Fruit fly (Drosophila melanogaster) whole organism, adult: ENCODE measurements around the gene Ugt36A1.

Experiments used
- CG11617 ChIP-seq: fragments of 200-800 bp; sonication (Bioruptor generic); optimal IDR thresholded peaks from 2 replicates; lab custom pipeline; 2017; ENCODE audit warnings: mild to moderate bottlenecking, missing biosample characterization, missing genetic modification reagents, missing genetic modification characterization
- CG12768 ChIP-seq: fragments of 200-800 bp; sonication (Bioruptor generic); optimal IDR thresholded peaks from 2 replicates; lab custom pipeline; 2017; ENCODE audit warnings: missing biosample characterization, missing genetic modification characterization, mild to moderate bottlenecking, moderate library complexity, missing genetic modification reagents
- CG14711 ChIP-seq: fragments of 200-800 bp; sonication (Bioruptor generic); optimal IDR thresholded peaks from 2 replicates; lab custom pipeline; 2018; ENCODE audit warnings: missing biosample characterization, mild to moderate bottlenecking, missing genetic modification characterization, moderate library complexity
- CG1620 ChIP-seq: fragments of 200-800 bp; sonication (Bioruptor generic); optimal IDR thresholded peaks from 2 replicates; lab custom pipeline; 2016; ENCODE audit warnings: missing biosample characterization, missing genetic modification characterization
- CG33017 ChIP-seq: fragments of 200-800 bp; sonication (Bioruptor generic); optimal IDR thresholded peaks from 2 replicates; lab custom pipeline; 2018; ENCODE audit warnings: missing biosample characterization, mild to moderate bottlenecking, missing genetic modification characterization, moderate library complexity
- CG5204 ChIP-seq: fragments of 200-800 bp; sonication (Bioruptor generic); optimal IDR thresholded peaks from 2 replicates; lab custom pipeline; 2016; ENCODE audit warnings: missing biosample characterization, missing genetic modification characterization
- CG7045 ChIP-seq: fragments of 200-800 bp; sonication (Bioruptor generic); optimal IDR thresholded peaks from 2 replicates; lab custom pipeline; 2017; ENCODE audit warnings: missing biosample characterization, mild to moderate bottlenecking, missing genetic modification characterization
- CG7101 ChIP-seq: fragments of 200-800 bp; sonication (Bioruptor generic); optimal IDR thresholded peaks from 2 replicates; lab custom pipeline; 2018; ENCODE audit warnings: missing biosample characterization, mild to moderate bottlenecking, missing genetic modification characterization, moderate library complexity
- Clk ChIP-seq: fragments of 200-800 bp; sonication (Bioruptor generic); optimal IDR thresholded peaks from 2 replicates; lab custom pipeline; 2017; ENCODE audit warnings: missing biosample characterization, missing genetic modification characterization
- Crg-1 ChIP-seq: fragments of 200-800 bp; sonication (Bioruptor generic); optimal IDR thresholded peaks from 2 replicates; lab custom pipeline; 2016; ENCODE audit warnings: missing biosample characterization, missing genetic modification characterization
- Hr96 ChIP-seq: fragments of 200-800 bp; sonication (Bioruptor generic); optimal IDR thresholded peaks from 2 replicates; lab custom pipeline; 2016; ENCODE audit warnings: missing biosample characterization, missing genetic modification characterization
- Mnt ChIP-seq: fragments of 200-800 bp; sonication (Bioruptor generic); optimal IDR thresholded peaks from 2 replicates; lab custom pipeline; 2016; ENCODE audit warnings: missing biosample characterization, mild to moderate bottlenecking, missing genetic modification characterization
- bab1 ChIP-seq: fragments of 200-800 bp; sonication (Bioruptor generic); optimal IDR thresholded peaks from 3 replicates; lab custom pipeline; 2019; ENCODE audit warnings: missing biosample characterization, mild to moderate bottlenecking, missing genetic modification characterization, moderate library complexity
- cic ChIP-seq: fragments of 200-800 bp; sonication (Bioruptor generic); optimal IDR thresholded peaks from 2 replicates; lab custom pipeline; 2017; ENCODE audit warnings: missing biosample characterization, mild to moderate bottlenecking, missing genetic modification characterization, moderate library complexity
- cnc ChIP-seq, 2 experiments: fragments of >200 bp; optimal IDR thresholded peaks; 2 replicates each; lab custom pipeline; 2017
- kay ChIP-seq: fragments of 200-800 bp; sonication (Bioruptor generic); peaks from one replicate; lab custom pipeline; 2016; ENCODE audit warnings: missing biosample characterization, missing genetic modification characterization, borderline replicate concordance
- ovo ChIP-seq: fragments of 200-800 bp; sonication (Bioruptor generic); optimal IDR thresholded peaks from 2 replicates; lab custom pipeline; 2016; ENCODE audit warnings: missing biosample characterization, missing genetic modification characterization
- pad ChIP-seq: fragments of 200-800 bp; sonication (Bioruptor generic); optimal IDR thresholded peaks from 3 replicates; lab custom pipeline; 2017; ENCODE audit warnings: missing biosample characterization, missing genetic modification characterization, mild to moderate bottlenecking, moderate library complexity, missing genetic modification reagents
- tj ChIP-seq: fragments of 200-800 bp; sonication (Bioruptor generic); optimal IDR thresholded peaks from 3 replicates; lab custom pipeline; 2017; ENCODE audit warnings: missing biosample characterization, mild to moderate bottlenecking, missing genetic modification characterization, moderate library complexity
- toe ChIP-seq: fragments of 200-800 bp; sonication (Bioruptor generic); optimal IDR thresholded peaks from 2 replicates; lab custom pipeline; 2016; ENCODE audit warnings: missing biosample characterization, missing genetic modification characterization

Ugt36A1 gene

DNA sequence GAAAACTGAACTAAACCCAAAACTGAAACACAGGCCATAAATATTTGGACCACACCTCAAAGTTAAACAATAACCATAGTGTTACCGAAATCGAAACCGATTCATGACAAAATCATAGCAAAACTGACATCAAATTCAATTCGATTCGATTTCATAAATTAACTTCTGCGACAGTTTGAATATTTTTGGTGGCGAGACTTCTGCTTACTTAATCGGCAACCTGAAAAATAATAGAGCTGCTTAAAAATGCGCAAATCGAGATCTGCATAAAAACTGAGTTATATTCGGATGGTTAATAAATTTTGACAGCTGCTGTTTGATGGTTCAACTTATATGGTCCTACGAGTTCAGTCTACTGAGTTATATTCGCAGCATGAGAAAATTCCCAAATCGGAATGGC, 15.3 kb upstream of the Ugt36A1 start:
- TF ChIP-seq cnc (optimal IDR thresholded peaks at IDR 0.05; lab: Kevin White, UChicago) (no peak), CG12768 (no peak), CG5204 (GFP tag; lab: Kevin White, UChicago) (no peak), CG1620 (GFP tag; lab: Kevin White, UChicago) (no peak), Hr96 (no peak), CG11617 (GFP tag; lab: Kevin White, UChicago) (no peak), CG33017 (tag; lab: Kevin White, UChicago) (no peak), cic (GFP tag; lab: Kevin White, UChicago) (no peak), bab1 (GFP tag; lab: Kevin White, UChicago) (no peak)

DNA sequence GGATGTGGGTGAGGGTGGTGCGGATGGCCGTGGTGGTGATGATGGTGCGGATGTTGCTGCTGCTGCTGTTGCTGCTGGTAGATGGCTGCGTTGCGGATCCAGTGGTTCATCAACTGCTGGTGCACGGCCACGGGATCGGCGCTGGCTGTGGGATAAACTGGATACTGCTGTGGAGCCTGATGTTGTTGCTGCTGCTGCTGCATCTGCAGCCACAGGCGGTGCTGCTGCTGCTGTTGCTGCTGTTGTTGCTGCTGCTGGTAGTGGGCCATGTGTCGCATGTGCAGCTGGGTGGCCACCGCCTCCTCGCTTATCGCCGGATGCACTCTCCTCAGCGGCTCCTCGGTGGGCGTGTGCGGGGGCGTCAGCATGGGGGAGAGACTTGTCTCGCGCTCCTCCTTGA, 13.2 kb upstream of the Ugt36A1 start:
- TF ChIP-seq Crg-1 (GFP tag; lab: Kevin White, UChicago) (no peak), cnc (optimal IDR thresholded peaks at IDR 0.05; lab: Kevin White, UChicago) (no peak), Clk (GFP tag; lab: Kevin White, UChicago) (no peak), CG11617 (GFP tag; lab: Kevin White, UChicago) (no peak), CG7045 (GFP tag; lab: Kevin White, UChicago) (no peak), CG5204 (GFP tag; lab: Kevin White, UChicago) (no peak), CG1620 (GFP tag; lab: Kevin White, UChicago) (no peak), CG33017 (tag; lab: Kevin White, UChicago) (no peak), ovo (no peak), CG12768 (no peak), CG7101 (tag; lab: Kevin White, UChicago) (no peak), tj (no peak), kay (GFP tag; lab: Kevin White, UChicago) (no peak), Hr96 (no peak), Mnt (no peak), bab1 (GFP tag; lab: Kevin White, UChicago) (no peak), pad (GFP tag; lab: Kevin White, UChicago) (no peak), CG14711 (no peak), toe (no peak)

DNA sequence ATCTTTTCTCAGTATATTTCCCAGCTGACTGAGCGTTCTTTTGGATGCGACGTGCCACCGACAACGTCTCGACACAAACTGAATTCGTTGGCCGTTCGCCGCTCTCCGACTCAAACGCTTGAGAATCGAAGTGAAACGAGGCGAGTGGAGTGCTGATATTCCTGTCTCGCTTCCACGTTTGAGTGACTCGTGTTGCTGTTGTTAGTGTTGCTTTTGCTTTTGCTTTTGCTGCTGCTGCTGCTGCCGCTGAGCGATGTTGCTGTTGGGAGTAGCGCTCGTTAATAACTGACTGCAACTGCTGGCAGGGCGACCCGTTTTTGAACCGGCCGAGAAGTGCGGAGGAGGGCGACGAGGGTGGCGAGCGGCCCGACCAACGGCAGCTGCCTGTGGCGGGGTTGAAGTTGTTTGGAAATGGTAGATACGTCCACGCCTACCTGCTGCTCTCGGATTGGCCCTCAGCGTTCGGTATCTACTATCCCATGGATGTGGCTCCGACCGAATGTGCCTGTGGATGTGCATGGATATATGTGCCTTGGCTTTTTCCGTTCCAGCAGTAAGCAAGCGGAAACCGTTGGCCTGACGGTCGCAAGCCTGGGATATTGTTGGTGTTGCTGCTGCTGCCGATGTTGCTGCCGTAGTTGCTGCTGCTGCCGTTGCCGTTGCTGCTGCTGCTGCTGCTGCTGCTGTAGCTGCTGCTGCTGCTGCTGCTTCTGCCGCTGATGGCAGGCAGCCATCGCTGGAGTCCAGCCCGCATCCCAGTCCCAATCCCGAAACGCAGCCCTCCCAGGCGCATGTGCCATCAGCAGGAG, 12.2 kb upstream of the Ugt36A1 start, which contains the start of gene odd:
Gene odd (minus strand): TSS at position 295 of the 809 bp plus-strand sequence.
- TF ChIP-seq cnc (optimal IDR thresholded peaks at IDR 0.05; lab: Kevin White, UChicago) = no peak
- no peak for TF ChIP-seq CG7045 (GFP tag; lab: Kevin White, UChicago)
- TF ChIP-seq cic (GFP tag; lab: Kevin White, UChicago) = no peak
- TF ChIP-seq pad (GFP tag; lab: Kevin White, UChicago) = no peak
- TF ChIP-seq CG12768 = no peak
- TF ChIP-seq kay (GFP tag; lab: Kevin White, UChicago) = no peak
- no peak for TF ChIP-seq Mnt
- TF ChIP-seq Crg-1 (GFP tag; lab: Kevin White, UChicago) = no peak
- TF ChIP-seq CG11617 (GFP tag; lab: Kevin White, UChicago) = no peak
- no peak for TF ChIP-seq tj
- no peak for TF ChIP-seq Hr96
- TF ChIP-seq CG7101 (tag; lab: Kevin White, UChicago) = no peak
- no peak for TF ChIP-seq CG5204 (GFP tag; lab: Kevin White, UChicago)

DNA sequence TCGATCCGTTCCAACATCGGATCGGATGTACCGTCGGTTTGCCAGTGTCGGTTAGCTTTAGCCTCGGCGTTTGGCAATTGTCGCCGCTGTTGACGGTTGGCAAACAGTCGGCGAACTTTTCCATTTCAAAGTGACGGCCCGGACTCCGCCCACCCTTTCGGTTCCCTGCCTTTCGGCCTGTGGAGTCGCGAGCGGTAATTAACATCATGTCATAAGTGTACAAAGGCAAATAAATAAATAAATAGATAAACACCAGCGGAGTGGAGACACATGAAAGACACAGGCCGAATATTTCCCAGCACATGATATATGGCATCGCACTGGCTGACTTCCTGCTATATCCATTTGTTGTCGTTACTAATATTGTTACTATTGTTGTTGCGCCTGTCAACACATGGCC, 10.1 kb upstream of the Ugt36A1 start:
- no peak for TF ChIP-seq cic (GFP tag; lab: Kevin White, UChicago)
- TF ChIP-seq CG7101 (tag; lab: Kevin White, UChicago) = no peak
- no peak for TF ChIP-seq cnc (optimal IDR thresholded peaks at IDR 0.05; lab: Kevin White, UChicago)
- TF ChIP-seq Crg-1 (GFP tag; lab: Kevin White, UChicago) = no peak
- no peak for TF ChIP-seq kay (GFP tag; lab: Kevin White, UChicago)
- TF ChIP-seq CG1620 (GFP tag; lab: Kevin White, UChicago) = no peak

DNA sequence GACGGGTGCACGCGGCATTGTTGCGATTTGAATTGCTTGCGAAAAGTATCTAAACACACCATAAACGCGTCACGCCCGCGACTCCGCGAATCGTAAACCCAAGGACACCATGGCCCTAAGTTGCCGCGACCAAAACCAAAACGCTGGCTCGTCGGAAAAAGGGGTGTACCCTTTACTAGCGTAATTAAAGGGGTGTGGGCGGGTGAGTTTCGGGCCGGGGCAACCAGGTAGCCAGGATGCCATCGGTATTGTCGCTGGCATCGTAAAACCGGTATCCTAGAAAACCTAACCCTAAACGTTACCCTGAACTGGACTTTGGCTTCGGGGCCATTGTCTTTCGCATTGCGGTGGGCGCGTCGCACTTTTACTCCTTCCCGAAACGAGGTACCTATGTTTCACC, 8.3 kb upstream of the Ugt36A1 start:
- TF ChIP-seq toe (no peak), tj (no peak), bab1 (GFP tag; lab: Kevin White, UChicago) (no peak), CG1620 (GFP tag; lab: Kevin White, UChicago) (no peak), Mnt (no peak), cnc (optimal IDR thresholded peaks at IDR 0.05; lab: Kevin White, UChicago) (no peak), CG7045 (GFP tag; lab: Kevin White, UChicago) (no peak), CG7101 (tag; lab: Kevin White, UChicago) (no peak), CG11617 (GFP tag; lab: Kevin White, UChicago) (no peak), Crg-1 (GFP tag; lab: Kevin White, UChicago) (no peak), CG33017 (tag; lab: Kevin White, UChicago) (no peak), pad (GFP tag; lab: Kevin White, UChicago) (no peak), CG12768 (no peak), ovo (no peak), cic (GFP tag; lab: Kevin White, UChicago) (no peak), CG5204 (GFP tag; lab: Kevin White, UChicago) (no peak), Hr96 (no peak), kay (GFP tag; lab: Kevin White, UChicago) (no peak)

DNA sequence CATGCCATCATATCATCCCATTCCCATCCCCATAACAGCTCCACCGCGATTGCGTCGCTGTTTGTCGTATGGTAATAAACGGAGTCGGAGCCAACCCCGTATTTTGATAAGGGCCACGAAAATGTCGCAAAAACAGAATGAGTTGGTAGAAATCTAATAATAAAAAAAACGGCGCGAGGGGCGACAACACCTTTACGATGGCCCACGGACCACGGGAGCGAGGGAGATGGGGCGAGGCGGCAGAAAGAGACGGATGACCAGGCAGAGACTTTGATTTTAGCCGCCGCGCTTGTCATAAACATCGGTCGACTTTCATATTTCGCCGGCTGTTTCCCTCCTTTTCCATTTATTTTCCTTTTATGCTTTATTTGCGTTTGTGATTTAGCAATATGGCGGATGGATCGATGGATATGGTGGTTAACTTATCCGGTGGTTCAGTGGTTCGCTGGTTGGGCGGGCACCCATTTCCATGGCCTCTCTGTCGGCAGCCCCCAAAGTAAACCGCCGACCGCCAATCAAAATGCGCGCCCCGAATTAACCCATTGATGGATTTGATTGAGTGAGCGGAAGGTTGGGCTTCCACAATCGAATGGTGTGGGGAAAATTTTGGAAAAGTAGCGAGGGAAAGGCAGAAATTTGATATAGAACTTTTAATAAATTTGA, 7.0 kb upstream of the Ugt36A1 start:
- TF ChIP-seq Mnt (no peak), CG7045 (GFP tag; lab: Kevin White, UChicago) (no peak), pad (GFP tag; lab: Kevin White, UChicago) (no peak), kay (GFP tag; lab: Kevin White, UChicago) (no peak), CG1620 (GFP tag; lab: Kevin White, UChicago) (no peak), cnc (optimal IDR thresholded peaks at IDR 0.05; lab: Kevin White, UChicago) (no peak), Clk (GFP tag; lab: Kevin White, UChicago) (no peak), cic (GFP tag; lab: Kevin White, UChicago) (no peak), CG11617 (GFP tag; lab: Kevin White, UChicago) (no peak), Crg-1 (GFP tag; lab: Kevin White, UChicago) (no peak)
